Fruit fly (Drosophila melanogaster) whole organism, prepupa: Measurements from ENCODE around the gene prt.

ENCODE experiments used
- Blimp-1 ChIP-seq: fragments of 200-800 bp; sonication (Bioruptor generic); optimal IDR thresholded peaks from 3 replicates; lab custom pipeline; 2017; ENCODE audit warnings: missing biosample characterization, missing genetic modification characterization, mild to moderate bottlenecking, moderate library complexity, missing genetic modification reagents
- CG10631 ChIP-seq: fragments of 200-800 bp; sonication (Bioruptor generic); optimal IDR thresholded peaks from 2 replicates; lab custom pipeline; 2016; ENCODE audit warnings: missing biosample characterization, missing genetic modification characterization
- CG11294 ChIP-seq: fragments of 200-800 bp; sonication (Bioruptor generic); IDR thresholded peaks from 2 replicates; pipeline ENCODE4 v1.3.6; 2022; ENCODE audit warnings: missing biosample characterization, missing genetic modification characterization
- CG11762 ChIP-seq: fragments of 200-800 bp; sonication (Bioruptor generic); optimal IDR thresholded peaks from 3 replicates; lab custom pipeline; 2016; ENCODE audit warnings: missing biosample characterization, missing genetic modification characterization; ENCODE audit not compliant: insufficient read depth
- CG1621 ChIP-seq: fragments of 200-800 bp; sonication (Bioruptor generic); optimal IDR thresholded peaks from 3 replicates; lab custom pipeline; 2018; ENCODE audit warnings: missing biosample characterization, mild to moderate bottlenecking, missing genetic modification characterization
- CG31627 ChIP-seq: fragments of 200-800 bp; sonication (Bioruptor generic); optimal IDR thresholded peaks from 3 replicates; lab custom pipeline; 2016; ENCODE audit warnings: missing biosample characterization, missing genetic modification characterization
- CG32006 ChIP-seq: fragments of 200-800 bp; sonication (Bioruptor generic); optimal IDR thresholded peaks from 3 replicates; lab custom pipeline; 2017; ENCODE audit warnings: missing biosample characterization, mild to moderate bottlenecking, missing genetic modification characterization
- CG34406 ChIP-seq: fragments of 200-800 bp; sonication (Bioruptor generic); optimal IDR thresholded peaks from 3 replicates; lab custom pipeline; 2016; ENCODE audit warnings: missing biosample characterization, missing genetic modification characterization
- CG3919 ChIP-seq: fragments of 200-800 bp; sonication (Bioruptor generic); optimal IDR thresholded peaks from 3 replicates; lab custom pipeline; 2016; ENCODE audit warnings: missing biosample characterization, missing genetic modification characterization
- CG6163 ChIP-seq: fragments of 200-800 bp; sonication (Bioruptor generic); IDR thresholded peaks from 3 replicates; pipeline ENCODE4 v1.3.6; 2022; ENCODE audit warnings: missing biosample characterization, missing genetic modification characterization
- CG6276 ChIP-seq: fragments of 200-800 bp; sonication (Bioruptor generic); optimal IDR thresholded peaks from 2 replicates; lab custom pipeline; 2017; ENCODE audit warnings: missing biosample characterization, mild to moderate bottlenecking, missing genetic modification characterization
- CG6792 ChIP-seq: fragments of 200-800 bp; sonication (Bioruptor generic); optimal IDR thresholded peaks from 3 replicates; lab custom pipeline; 2016; ENCODE audit warnings: missing biosample characterization, missing genetic modification characterization
- CG6808 ChIP-seq: fragments of 200-800 bp; sonication (Bioruptor generic); optimal IDR thresholded peaks from 3 replicates; lab custom pipeline; 2017; ENCODE audit warnings: missing biosample characterization, missing genetic modification characterization, mild to moderate bottlenecking, moderate library complexity, missing genetic modification reagents
- CG6854 ChIP-seq: fragments of 200-800 bp; sonication (Bioruptor generic); optimal IDR thresholded peaks from 2 replicates; lab custom pipeline; 2017; ENCODE audit warnings: missing biosample characterization, mild to moderate bottlenecking, missing genetic modification characterization
- CG7368 ChIP-seq: fragments of 200-800 bp; sonication (Bioruptor generic); optimal IDR thresholded peaks from 3 replicates; lab custom pipeline; 2016; ENCODE audit warnings: missing biosample characterization, missing genetic modification characterization
- CG8119 ChIP-seq: fragments of 200-800 bp; sonication (Bioruptor generic); IDR thresholded peaks from 3 replicates; pipeline ENCODE4 v1.3.6; 2022; ENCODE audit warnings: missing biosample characterization, missing genetic modification characterization
- CG8319 ChIP-seq: fragments of 200-800 bp; sonication (Bioruptor generic); optimal IDR thresholded peaks from 3 replicates; lab custom pipeline; 2016; ENCODE audit warnings: missing biosample characterization, missing genetic modification characterization
- CG8632 ChIP-seq: fragments of 200-800 bp; sonication (Bioruptor generic); optimal IDR thresholded peaks from 3 replicates; lab custom pipeline; 2016; ENCODE audit warnings: missing biosample characterization, missing genetic modification characterization
- CG9139 ChIP-seq: fragments of 200-800 bp; sonication (Bioruptor generic); optimal IDR thresholded peaks from 3 replicates; lab custom pipeline; 2017; ENCODE audit warnings: missing biosample characterization, mild to moderate bottlenecking, missing genetic modification characterization
- Eip78C ChIP-seq: fragments of 200-800 bp; sonication (Bioruptor generic); peaks from one replicate; lab custom pipeline; 2016; ENCODE audit warnings: missing biosample characterization, missing genetic modification characterization
- Eip93F ChIP-seq: fragments of 200-800 bp; sonication (Bioruptor generic); optimal IDR thresholded peaks from 2 replicates; lab custom pipeline; 2016; ENCODE audit warnings: missing biosample characterization, mild to moderate bottlenecking, missing genetic modification characterization
- Ets21C ChIP-seq: fragments of 200-800 bp; sonication (Bioruptor generic); optimal IDR thresholded peaks from 3 replicates; lab custom pipeline; 2016; ENCODE audit warnings: missing biosample characterization, missing genetic modification characterization
- Hr38 ChIP-seq: sonication (Bioruptor generic); optimal IDR thresholded peaks from 2 replicates; lab custom pipeline; 2016; ENCODE audit warnings: missing biosample characterization, missing genetic modification characterization
- Hr39 ChIP-seq: fragments of 200-800 bp; sonication (Bioruptor generic); optimal IDR thresholded peaks from 2 replicates; lab custom pipeline; 2016; ENCODE audit warnings: missing biosample characterization, missing genetic modification characterization
- Hr4 ChIP-seq: fragments of 200-800 bp; sonication (Bioruptor generic); optimal IDR thresholded peaks from 3 replicates; lab custom pipeline; 2016; ENCODE audit warnings: missing biosample characterization, missing genetic modification characterization
- Met ChIP-seq: fragments of 200-800 bp; sonication (Bioruptor generic); optimal IDR thresholded peaks from 3 replicates; lab custom pipeline; 2016; ENCODE audit warnings: missing biosample characterization, missing genetic modification characterization
- OdsH ChIP-seq: fragments of 200-800 bp; sonication (Bioruptor generic); optimal IDR thresholded peaks from 3 replicates; lab custom pipeline; 2016; ENCODE audit warnings: missing biosample characterization, missing genetic modification characterization
- Sox102F ChIP-seq: fragments of 200-800 bp; sonication (Bioruptor generic); optimal IDR thresholded peaks from 2 replicates; lab custom pipeline; 2016; ENCODE audit warnings: missing biosample characterization, mild to moderate bottlenecking, missing genetic modification characterization
- Sox14 ChIP-seq: fragments of 200-800 bp; sonication (Bioruptor generic); optimal IDR thresholded peaks from 3 replicates; lab custom pipeline; 2016; ENCODE audit warnings: missing biosample characterization, missing genetic modification characterization
- acj6 ChIP-seq: fragments of 200-800 bp; sonication (Bioruptor generic); optimal IDR thresholded peaks from 3 replicates; lab custom pipeline; 2016; ENCODE audit warnings: missing biosample characterization, missing genetic modification characterization
- dsx ChIP-seq: fragments of 200-800 bp; optimal IDR thresholded peaks from 3 replicates; lab custom pipeline; 2019; ENCODE audit warnings: missing biosample characterization, mild to moderate bottlenecking, missing genetic modification characterization, moderate library complexity; ENCODE audit not compliant: poor library complexity, severe bottlenecking
- eg ChIP-seq: fragments of 200-800 bp; sonication (Bioruptor generic); IDR thresholded peaks from 3 replicates; pipeline ENCODE4 v1.3.6; 2022; ENCODE audit warnings: missing biosample characterization, missing genetic modification characterization
- fd59A ChIP-seq: fragments of 200-800 bp; sonication (Bioruptor generic); optimal IDR thresholded peaks from 2 replicates; lab custom pipeline; 2017; ENCODE audit warnings: missing biosample characterization, mild to moderate bottlenecking, missing genetic modification characterization, missing genetic modification reagents
- fd85E ChIP-seq: fragments of 200-800 bp; sonication (Bioruptor generic); optimal IDR thresholded peaks from 3 replicates; lab custom pipeline; 2016; ENCODE audit warnings: missing biosample characterization, missing genetic modification characterization
- fkh ChIP-seq: fragments of 200-800 bp; sonication (Bioruptor generic); optimal IDR thresholded peaks from 3 replicates; lab custom pipeline; 2017; ENCODE audit warnings: missing biosample characterization, mild to moderate bottlenecking, missing genetic modification characterization, moderate library complexity
- lz ChIP-seq: fragments of 200-800 bp; sonication (Bioruptor generic); optimal IDR thresholded peaks from 3 replicates; lab custom pipeline; 2016; ENCODE audit warnings: missing biosample characterization, missing genetic modification characterization
- pdm3 ChIP-seq: fragments of 200-800 bp; sonication (Bioruptor generic); optimal IDR thresholded peaks from 3 replicates; lab custom pipeline; 2016; ENCODE audit warnings: missing biosample characterization, missing genetic modification characterization
- salr ChIP-seq, 2 experiments: fragments of 200-800 bp; sonication (Bioruptor generic); optimal IDR thresholded peaks; 3 replicates each; lab custom pipeline; 2016 to 2018; ENCODE audit warnings: missing biosample characterization in 2 of 2, missing genetic modification characterization in 2 of 2, mild to moderate bottlenecking in 1 of 2
- ss ChIP-seq, 2 experiments: fragments of 200-800 bp; sonication (Bioruptor generic); optimal IDR thresholded peaks; 2 replicates in 1 of 2; 3 replicates in 1 of 2; lab custom pipeline; 2017 to 2018; ENCODE audit warnings: mild to moderate bottlenecking in 2 of 2, missing biosample characterization in 2 of 2, missing genetic modification characterization in 2 of 2, moderate library complexity in 1 of 2
- svp ChIP-seq: fragments of 200-800 bp; sonication (Bioruptor generic); peaks from one replicate; lab custom pipeline; 2016; ENCODE audit warnings: missing biosample characterization, missing genetic modification characterization
- vri ChIP-seq: fragments of 200-800 bp; sonication (Bioruptor generic); optimal IDR thresholded peaks from 3 replicates; lab custom pipeline; 2016; ENCODE audit warnings: missing biosample characterization, mild to moderate bottlenecking, missing genetic modification characterization

prt gene

DNA sequence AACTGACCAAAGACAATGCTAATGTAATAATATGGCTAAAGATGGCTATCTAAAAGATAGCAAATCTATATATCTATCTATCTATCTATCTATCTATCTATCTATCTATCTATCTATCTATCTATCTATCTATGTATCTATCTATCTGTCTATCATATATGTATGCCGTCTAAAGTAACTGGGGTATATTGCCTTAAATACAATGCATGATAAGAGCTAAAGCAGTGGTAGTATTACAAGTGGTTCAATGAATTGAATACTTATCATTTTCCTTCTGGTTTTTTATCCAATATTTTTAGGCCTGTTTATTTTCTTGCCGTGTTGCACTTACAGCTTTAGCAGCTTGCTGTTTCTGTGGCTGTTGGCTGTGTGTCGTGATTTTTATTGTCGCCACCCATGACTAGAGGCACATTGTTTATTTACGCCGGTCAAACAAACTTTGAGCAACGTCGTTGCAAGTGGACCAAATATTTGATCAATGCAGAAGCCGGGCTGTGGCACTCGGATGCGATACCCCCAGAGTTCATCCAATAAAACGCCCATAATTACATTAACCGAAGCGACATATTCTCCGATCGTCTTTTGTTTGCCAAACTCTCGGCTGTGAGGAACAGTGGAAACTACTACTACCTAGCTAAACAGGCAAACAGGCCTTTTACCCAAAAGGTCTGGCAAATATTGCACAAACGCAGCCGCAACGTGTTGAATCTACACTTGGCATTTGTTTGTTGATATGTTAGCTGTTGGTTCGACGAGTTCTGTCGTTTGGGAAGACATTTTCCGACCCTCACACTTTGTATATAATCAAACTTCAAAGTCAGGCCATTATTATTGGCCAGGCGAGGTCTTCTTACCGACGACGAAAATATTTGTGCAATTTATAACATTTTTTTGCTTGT is 39.1 kb upstream of the prt start (continued):
- TF ChIP-seq Blimp-1 (GFP tag; lab: Kevin White, UChicago) (no peak), CG3919 (peak; percentile 17), CG6276 (peak; percentile 47), acj6 (GFP tag; lab: Kevin White, UChicago) (peak; percentile 25), ss (GFP tag; optimal IDR thresholded peaks at IDR 0.05; lab: Kevin White, UChicago) (peak in 1 of 2 experiments; percentile 50), CG34406 (peak; percentile 50), CG9139 (GFP tag; lab: Kevin White, UChicago) (peak; percentile 1), fd85E (GFP tag; lab: Kevin White, UChicago) (no peak), CG6808 (GFP tag; lab: Kevin White, UChicago) (peak; percentile 55), CG10631 (GFP tag; lab: Kevin White, UChicago) (peak; percentile 26), dsx (GFP tag; lab: Kevin White, UChicago) (no peak), CG11762 (peak; percentile 12), CG8319 (no peak), CG1621 (no peak), pdm3 (GFP tag; lab: Kevin White, UChicago) (peak; percentile 16), CG7368 (GFP tag; lab: Kevin White, UChicago) (no peak), CG8632 (peak; percentile 41), CG6854 (GFP tag; lab: Kevin White, UChicago) (no peak), lz (GFP tag; lab: Kevin White, UChicago) (no peak), CG32006 (GFP tag; lab: Kevin White, UChicago) (peak; percentile 81), Sox14 (GFP tag; lab: Kevin White, UChicago) (peak; percentile 11)

DNA sequence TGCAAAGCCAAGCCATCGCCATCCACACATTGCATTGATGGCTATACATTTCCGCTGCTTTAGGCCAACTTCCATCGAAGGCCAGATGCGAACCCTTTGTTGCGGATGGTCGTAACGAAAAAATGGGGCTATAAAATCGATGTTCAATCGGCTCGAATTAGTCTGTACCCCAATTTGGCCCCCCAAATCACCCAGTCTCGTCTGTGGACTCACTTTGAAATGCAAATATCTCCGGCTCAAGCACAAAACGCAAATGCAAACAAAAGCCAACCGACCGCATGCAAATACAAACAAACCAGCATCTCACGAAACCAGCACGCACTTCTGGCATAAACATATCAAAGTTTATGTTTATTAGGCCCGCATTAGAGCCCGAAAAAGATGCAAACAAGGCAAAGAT is 37.5 kb upstream of the prt start:
- TF ChIP-seq fkh (GFP tag; lab: Kevin White, UChicago) (peak; percentile 56), salr (GFP tag; optimal IDR thresholded peaks at IDR 0.05; lab: Kevin White, UChicago) (no peak), CG31627 (GFP tag; lab: Kevin White, UChicago) (no peak)

DNA sequence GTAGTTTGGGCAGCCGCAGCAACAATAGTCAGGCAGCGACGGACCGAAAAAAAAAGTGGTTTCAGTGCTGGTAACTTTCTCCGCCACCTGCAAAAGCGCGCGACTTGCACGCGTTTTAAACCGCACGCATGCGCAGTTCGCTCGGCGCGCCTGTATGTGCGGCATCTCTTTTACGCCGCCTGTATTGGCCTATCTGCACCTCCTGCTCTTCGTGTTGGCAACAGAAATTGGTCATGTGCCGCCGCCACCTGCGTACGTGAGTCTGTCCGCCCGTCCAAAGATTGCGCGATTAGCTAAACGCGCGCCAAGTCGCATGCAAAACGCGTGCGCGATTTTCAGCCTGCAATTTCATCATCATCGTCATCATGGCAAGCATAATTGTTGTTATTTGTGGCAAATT is 36.8 kb upstream of the prt start:
- TF ChIP-seq ss (GFP tag; optimal IDR thresholded peaks at IDR 0.05; lab: Kevin White, UChicago) = peak in 1 of 2 experiments; percentile 11
- TF ChIP-seq CG9139 (GFP tag; lab: Kevin White, UChicago) = no peak
- TF ChIP-seq CG6163 = 0 out of 3 replicates have a peak, but pooled peaks have one; percentile 10
- TF ChIP-seq CG3919 = no peak
- TF ChIP-seq Eip78C = peak; percentile 36

DNA sequence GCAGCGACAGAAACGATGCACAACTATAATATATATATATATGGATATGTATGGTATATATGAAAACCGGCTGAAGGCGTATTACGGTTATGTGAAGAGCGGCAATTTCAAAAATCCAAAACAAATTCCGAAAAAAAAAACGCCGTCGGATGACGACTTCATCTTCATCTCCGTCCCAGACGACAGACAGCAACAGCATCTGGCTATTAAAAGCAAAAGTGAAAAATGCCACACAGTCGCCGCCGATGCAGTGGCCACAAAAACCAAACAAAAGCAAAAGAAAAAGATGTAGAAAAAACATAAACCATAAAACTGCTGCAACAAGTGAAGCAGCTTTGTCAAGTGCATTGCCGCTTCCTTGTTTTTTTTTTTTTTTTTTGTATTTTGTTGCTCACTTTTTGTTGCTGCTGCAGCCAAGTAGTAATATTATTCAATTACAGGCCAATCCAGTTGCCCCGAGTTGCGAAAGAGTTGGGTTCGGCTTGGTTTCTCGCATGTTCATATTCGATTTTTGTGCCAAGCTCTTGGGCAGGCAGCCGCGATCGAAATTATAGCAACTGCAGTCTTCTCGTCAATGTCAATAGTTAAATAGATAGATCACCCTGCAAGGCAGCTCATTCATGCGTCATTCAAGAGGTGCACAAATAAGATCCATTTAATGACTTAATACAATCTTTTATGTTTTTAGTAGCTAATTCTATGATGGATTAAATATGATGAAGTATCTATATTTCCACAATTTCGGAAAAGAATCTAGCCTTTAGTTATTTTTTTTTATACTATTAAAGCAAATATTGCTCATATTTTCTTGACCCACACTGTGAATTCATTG is 36.0 kb upstream of the prt start:
- TF ChIP-seq OdsH (GFP tag; lab: Kevin White, UChicago) (peak; percentile 26), salr (GFP tag; optimal IDR thresholded peaks at IDR 0.05; lab: Kevin White, UChicago) (peak in 1 of 2 experiments; percentile 38), CG6792 (peak; percentile 40), CG11294 (GFP tag; lab: Robert Waterston, UW) (no peak), Met (GFP tag; lab: Kevin White, UChicago) (no peak), pdm3 (GFP tag; lab: Kevin White, UChicago) (peak; percentile 23), Hr4 (GFP tag; lab: Kevin White, UChicago) (peak; percentile 69), fkh (GFP tag; lab: Kevin White, UChicago) (no peak), Ets21C (GFP tag; lab: Kevin White, UChicago) (no peak), Eip93F (no peak), Sox102F (GFP tag; lab: Kevin White, UChicago) (no peak), Hr39 (GFP tag; lab: Kevin White, UChicago) (no peak), eg (GFP tag; lab: Robert Waterston, UW) (peak; percentile 65), CG9139 (GFP tag; lab: Kevin White, UChicago) (peak; percentile 28), fd59A (GFP tag; lab: Kevin White, UChicago) (no peak), svp (GFP tag; lab: Kevin White, UChicago) (no peak), Eip78C (peak; percentile 61), Hr38 (GFP tag; lab: Kevin White, UChicago) (no peak), CG6163 (0 out of 3 replicates have a peak, but pooled peaks have one; percentile 36), CG6276 (peak; percentile 71), dsx (GFP tag; lab: Kevin White, UChicago) (peak; percentile 32), vri (GFP tag; lab: Kevin White, UChicago) (no peak), CG8119 (GFP tag; lab: Robert Waterston, UW) (peak; percentile 72), acj6 (GFP tag; lab: Kevin White, UChicago) (no peak)
